Fruit fly (Drosophila melanogaster): ENCODE measurements around the gene CG4577.

The CG4577 gene

dm6 chr2L:1118880-1119809 lies 15.3 kb upstream of the CG4577 start:
- no peak for TF ChIP-seq Myc (optimal IDR thresholded peaks at IDR 0.05)
- no peak for TF ChIP-seq psq (optimal IDR thresholded peaks at IDR 0.05)
- no peak for TF ChIP-seq insv (optimal IDR thresholded peaks at IDR 0.05)
- TF ChIP-seq h (optimal IDR thresholded peaks at IDR 0.05) = no peak
- no peak for TF ChIP-seq ttk (optimal IDR thresholded peaks at IDR 0.05)
- TF ChIP-seq Sin3A (optimal IDR thresholded peaks at IDR 0.05) = no peak

DNA sequence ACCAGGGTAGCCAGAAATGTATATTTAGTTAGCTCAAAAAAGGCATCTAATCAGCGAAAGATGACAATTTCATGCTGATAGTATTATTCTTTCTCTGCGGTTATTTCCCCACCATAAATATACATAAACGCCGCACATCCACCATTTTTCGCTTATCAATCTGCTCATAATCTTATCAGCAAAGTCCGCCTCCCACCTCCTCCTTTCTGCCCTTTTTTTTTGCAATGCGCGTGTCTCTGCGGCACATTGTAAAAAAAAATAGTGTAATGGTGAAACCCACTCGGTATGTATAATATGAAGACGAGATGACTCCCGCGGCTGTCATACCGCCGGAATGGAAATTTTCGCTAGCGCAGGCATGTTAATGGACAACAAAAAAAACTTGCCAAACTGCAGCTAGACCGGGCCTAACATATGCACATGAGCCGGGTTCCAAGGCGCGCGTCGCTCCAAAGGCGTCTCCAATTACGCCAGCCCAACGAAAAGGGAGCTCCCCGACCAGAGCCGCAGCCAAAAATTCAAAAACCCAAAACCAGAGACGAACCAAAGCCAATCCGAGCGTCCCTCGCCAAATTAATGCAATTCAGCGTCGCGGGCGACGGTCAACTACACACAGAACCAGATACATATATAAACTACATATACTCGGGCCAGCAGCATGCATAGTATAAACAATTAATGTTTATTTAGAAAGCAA lies 14.1 kb upstream of the CG4577 start:
- TF ChIP-seq Sin3A (optimal IDR thresholded peaks at IDR 0.05) = no peak
- no peak for TF ChIP-seq ttk (optimal IDR thresholded peaks at IDR 0.05)
- no peak for TF ChIP-seq insv (optimal IDR thresholded peaks at IDR 0.05)
- TF ChIP-seq Myc (optimal IDR thresholded peaks at IDR 0.05) = no peak
- TF ChIP-seq psq (optimal IDR thresholded peaks at IDR 0.05) = no peak
- no peak for TF ChIP-seq h (optimal IDR thresholded peaks at IDR 0.05)

DNA sequence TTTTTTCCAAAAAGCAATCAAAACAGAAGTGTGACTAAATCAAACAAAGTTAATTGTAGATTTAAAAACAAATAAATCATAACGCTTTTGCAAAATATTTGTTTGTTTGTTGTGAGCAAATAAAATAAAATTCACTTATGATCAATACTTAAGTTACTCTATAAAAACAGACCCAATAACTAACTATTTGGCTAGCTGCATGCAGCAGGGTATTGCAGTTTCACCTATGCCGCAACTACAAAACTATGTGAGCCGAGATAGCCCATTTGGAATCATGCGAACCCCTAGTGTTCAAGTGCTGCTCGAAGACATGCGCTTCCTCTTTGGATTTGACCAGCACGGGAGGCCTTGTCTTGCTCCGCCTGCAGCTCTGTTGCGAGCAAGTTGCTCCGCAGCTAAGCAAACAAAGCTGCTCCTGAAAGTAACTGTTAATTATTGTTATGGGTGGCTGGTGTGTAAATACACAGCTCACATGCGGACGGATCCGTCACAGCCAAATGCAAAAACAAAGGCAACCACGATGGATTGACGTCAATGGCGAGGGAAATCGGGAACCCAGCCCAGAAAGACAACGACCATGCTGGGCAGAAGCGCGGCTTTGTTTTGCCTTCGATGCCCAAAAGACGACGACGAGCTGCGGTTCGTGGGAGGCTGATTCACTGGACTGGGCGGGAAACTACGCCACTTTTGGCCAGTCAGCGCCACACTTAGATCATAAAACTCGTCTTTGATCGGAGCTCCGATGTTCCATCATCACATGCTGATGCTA lies 12.4 kb upstream of the CG4577 start:
- TF ChIP-seq psq (optimal IDR thresholded peaks at IDR 0.05) (no peak), Myc (optimal IDR thresholded peaks at IDR 0.05) (no peak), ttk (optimal IDR thresholded peaks at IDR 0.05) (no peak), h (optimal IDR thresholded peaks at IDR 0.05) (no peak)

dm6 chr2L:1122711-1122960 lies 11.9 kb upstream of the CG4577 start:
- TF ChIP-seq Sin3A (optimal IDR thresholded peaks at IDR 0.05) (no peak), ttk (optimal IDR thresholded peaks at IDR 0.05) (no peak), h (optimal IDR thresholded peaks at IDR 0.05) (no peak), insv (optimal IDR thresholded peaks at IDR 0.05) (no peak), psq (optimal IDR thresholded peaks at IDR 0.05) (no peak), Myc (optimal IDR thresholded peaks at IDR 0.05) (no peak)

DNA sequence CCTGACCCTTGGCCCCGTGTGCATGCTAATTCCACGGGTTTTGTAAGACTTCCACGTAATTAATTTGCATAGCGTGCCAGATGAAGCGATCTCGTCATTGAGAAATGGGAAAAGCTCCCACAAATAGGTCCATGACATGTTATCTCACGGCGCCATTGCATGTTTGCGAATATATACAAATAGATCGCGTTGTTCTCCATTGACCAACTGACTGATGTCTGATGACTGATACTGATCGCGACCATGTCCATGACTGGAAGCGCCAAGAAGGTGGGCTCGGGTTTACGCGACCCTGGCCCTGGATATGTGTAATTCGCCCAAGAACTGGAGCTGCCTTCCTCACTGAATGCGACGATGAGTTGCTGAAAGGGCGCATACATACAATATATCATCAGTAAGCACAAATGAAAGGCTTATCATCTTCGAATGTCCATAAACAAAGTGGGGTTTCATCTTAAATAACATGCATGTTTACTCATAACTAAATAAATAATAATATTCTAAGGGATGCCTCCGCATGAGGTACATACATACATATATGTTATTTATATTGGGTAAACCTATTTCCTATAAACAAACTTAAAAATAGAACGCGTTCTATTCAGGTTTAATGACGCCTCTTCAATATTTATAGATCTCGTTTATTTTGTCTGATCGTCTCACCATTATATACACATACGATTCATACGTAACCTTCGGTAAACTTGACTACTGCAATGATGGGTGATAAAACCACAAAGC lies 11.2 kb upstream of the CG4577 start:
- TF ChIP-seq psq (optimal IDR thresholded peaks at IDR 0.05) (no peak), h (optimal IDR thresholded peaks at IDR 0.05) (no peak), ttk (optimal IDR thresholded peaks at IDR 0.05) (no peak), Sin3A (optimal IDR thresholded peaks at IDR 0.05) (no peak), Myc (optimal IDR thresholded peaks at IDR 0.05) (no peak)

DNA sequence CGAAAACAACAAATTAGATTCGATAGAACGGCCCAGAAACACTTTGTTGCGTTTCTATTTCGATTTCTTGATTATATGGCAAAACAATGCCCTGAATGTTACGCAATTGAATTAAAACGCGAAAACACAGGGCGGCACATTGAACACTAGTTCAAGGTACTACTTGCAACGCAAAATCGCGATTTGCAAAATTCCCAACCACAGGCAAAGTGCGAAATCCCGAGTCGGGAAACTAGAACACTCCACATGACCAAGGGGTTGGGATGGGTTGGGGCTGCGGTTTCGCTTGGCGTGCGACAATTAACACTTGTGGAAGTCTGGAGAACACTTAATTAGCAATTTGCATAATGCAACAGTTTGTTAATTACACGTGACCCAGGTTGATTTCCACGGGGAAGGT lies 10.2 kb upstream of the CG4577 start:
- TF ChIP-seq psq (optimal IDR thresholded peaks at IDR 0.05) = no peak
- TF ChIP-seq h (optimal IDR thresholded peaks at IDR 0.05) = no peak
- TF ChIP-seq Myc (optimal IDR thresholded peaks at IDR 0.05) = no peak
- no peak for TF ChIP-seq Sin3A (optimal IDR thresholded peaks at IDR 0.05)
- no peak for TF ChIP-seq ttk (optimal IDR thresholded peaks at IDR 0.05)
- TF ChIP-seq insv (optimal IDR thresholded peaks at IDR 0.05) = no peak

DNA sequence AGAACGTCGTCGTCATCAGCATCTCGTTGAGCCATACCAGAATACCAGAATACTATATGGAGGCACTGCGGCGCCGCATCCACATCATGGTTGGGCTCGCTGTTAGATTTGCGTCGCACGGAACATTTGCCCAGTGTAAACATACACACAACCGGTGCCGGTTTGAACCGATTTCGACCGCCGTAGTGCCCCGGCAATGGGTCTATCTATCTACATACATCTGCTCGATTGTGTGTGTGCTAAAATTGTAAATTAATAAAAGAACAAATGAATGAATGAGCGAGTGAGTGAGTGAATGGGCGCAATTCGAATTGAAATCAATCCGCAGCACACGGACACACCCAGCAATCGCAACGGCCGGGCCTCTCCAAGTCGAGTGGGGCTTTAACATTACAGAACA lies 9.1 kb upstream of the CG4577 start:
- TF ChIP-seq ttk (optimal IDR thresholded peaks at IDR 0.05) (no peak), Sin3A (optimal IDR thresholded peaks at IDR 0.05) (no peak), insv (optimal IDR thresholded peaks at IDR 0.05) (no peak), Myc (optimal IDR thresholded peaks at IDR 0.05) (no peak), psq (optimal IDR thresholded peaks at IDR 0.05) (no peak), h (optimal IDR thresholded peaks at IDR 0.05) (no peak)

DNA sequence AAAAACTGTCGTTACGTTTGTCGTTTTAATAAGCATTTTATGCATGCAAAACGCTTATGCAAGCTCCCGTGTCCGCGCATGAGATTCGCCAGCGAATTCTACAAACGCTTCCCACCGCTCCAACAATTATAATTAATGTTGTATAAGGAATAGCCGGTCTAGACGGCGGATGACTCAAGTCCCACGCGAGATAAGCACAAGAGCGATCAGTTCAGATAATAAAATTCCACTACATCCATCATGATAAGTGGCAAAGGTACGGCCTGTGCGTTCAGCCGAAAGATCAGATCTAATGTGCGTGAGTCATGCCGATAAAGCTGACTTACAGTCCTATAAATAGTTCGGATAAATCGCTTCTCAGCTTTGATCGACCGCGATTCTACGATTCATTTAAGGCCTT lies 8.0 kb upstream of the CG4577 start:
- TF ChIP-seq psq (optimal IDR thresholded peaks at IDR 0.05) (no peak), ttk (optimal IDR thresholded peaks at IDR 0.05) (no peak), Sin3A (optimal IDR thresholded peaks at IDR 0.05) (no peak), insv (optimal IDR thresholded peaks at IDR 0.05) (no peak), Myc (optimal IDR thresholded peaks at IDR 0.05) (no peak), h (optimal IDR thresholded peaks at IDR 0.05) (no peak)

DNA sequence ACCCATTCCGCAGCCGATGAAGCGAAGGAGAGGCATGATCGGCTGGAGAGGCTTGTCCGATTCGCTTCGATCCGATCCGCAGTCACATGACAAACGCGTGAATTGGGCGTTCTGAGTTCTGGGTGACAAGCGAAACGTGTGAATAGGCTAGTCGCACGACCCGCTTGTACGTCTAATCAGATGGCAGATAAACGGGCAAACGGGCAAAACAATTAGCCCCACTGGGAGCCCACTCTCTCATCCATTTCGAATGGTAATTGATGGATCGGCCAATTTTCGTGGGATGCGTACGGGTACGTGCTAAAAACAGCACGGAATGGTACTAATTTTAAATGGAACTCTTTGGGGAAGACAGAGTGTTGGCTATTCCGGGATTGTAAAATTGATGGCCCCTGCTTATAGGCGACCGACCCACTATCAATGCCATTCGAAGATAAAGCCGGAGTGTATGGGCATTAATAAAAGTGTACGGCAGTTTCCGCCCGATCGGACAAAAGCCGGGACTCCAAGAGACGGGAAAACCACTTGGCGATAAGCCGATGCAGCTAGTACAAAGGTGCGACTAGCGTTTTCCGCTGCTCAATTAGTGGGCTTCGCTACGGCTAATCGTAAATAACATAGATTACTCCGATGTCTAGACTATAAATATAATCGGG lies 6.9 kb upstream of the CG4577 start:
- no peak for TF ChIP-seq psq (optimal IDR thresholded peaks at IDR 0.05)
- TF ChIP-seq insv (optimal IDR thresholded peaks at IDR 0.05) = no peak
- no peak for TF ChIP-seq Myc (optimal IDR thresholded peaks at IDR 0.05)
- TF ChIP-seq h (optimal IDR thresholded peaks at IDR 0.05) = no peak
- TF ChIP-seq Sin3A (optimal IDR thresholded peaks at IDR 0.05) = no peak
- TF ChIP-seq ttk (optimal IDR thresholded peaks at IDR 0.05) = no peak

DNA sequence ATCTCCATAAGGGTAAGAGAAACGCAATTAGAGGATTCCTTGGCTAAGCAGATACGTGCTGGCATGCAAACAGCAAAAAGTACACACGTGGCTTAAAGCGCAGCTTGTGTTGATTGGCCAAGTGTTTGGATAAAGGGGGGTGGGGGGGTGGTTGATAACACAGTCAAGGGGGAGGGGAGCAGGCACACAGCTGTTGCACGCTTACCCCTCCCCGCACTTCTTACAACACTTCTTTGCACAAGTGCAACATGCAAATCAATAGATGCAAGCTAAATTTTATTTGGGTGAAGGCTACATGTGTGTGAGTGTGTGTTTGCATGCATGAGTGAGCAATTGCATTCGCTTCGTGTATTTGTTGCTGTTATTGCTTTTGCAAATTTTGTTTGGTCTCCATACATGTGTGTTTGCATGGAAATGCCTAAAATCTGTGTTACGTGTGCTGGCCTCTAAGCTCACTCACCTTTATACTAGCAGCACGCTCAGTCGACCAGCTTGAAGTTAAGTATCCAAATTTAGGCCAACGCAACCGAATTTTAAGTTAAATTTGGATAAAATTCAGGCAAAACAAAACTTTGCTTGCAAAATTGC lies 6.1 kb upstream of the CG4577 start:
- no peak for TF ChIP-seq Myc (optimal IDR thresholded peaks at IDR 0.05)
- no peak for TF ChIP-seq insv (optimal IDR thresholded peaks at IDR 0.05)
- no peak for TF ChIP-seq psq (optimal IDR thresholded peaks at IDR 0.05)
- TF ChIP-seq ttk (optimal IDR thresholded peaks at IDR 0.05) = no peak
- TF ChIP-seq h (optimal IDR thresholded peaks at IDR 0.05) = no peak
- no peak for TF ChIP-seq Sin3A (optimal IDR thresholded peaks at IDR 0.05)
